Worm (Caenorhabditis elegans) whole organism, L2 larva: ENCODE measurements around the gene sas-1.

Experiments
- R02D3.7 ChIP-seq: fragments of 150-350 bp; optimal IDR thresholded peaks from 2 replicates; lab custom pipeline; 2014; ENCODE audit warnings: missing biosample characterization, missing genetic modification characterization
- ama-1 ChIP-seq: fragments of 150-350 bp; optimal IDR thresholded peaks from 2 replicates; lab custom pipeline; 2018; ENCODE audit warnings: inconsistent platforms
- blmp-1 ChIP-seq: sonication (generic microtip); optimal IDR thresholded peaks from 2 replicates; lab custom pipeline; 2017; ENCODE audit warnings: missing genetic modification characterization, mild to moderate bottlenecking, missing compliant biosample characterization, antibody characterized with exemption, moderate library complexity; ENCODE audit not compliant: insufficient read depth
- ceh-82 ChIP-seq: fragments of 150-350 bp; optimal IDR thresholded peaks from 2 replicates; lab custom pipeline; 2014; ENCODE audit warnings: missing biosample characterization, missing genetic modification characterization
- egl-27 ChIP-seq: sonication (generic microtip); optimal IDR thresholded peaks from 3 replicates; lab custom pipeline; 2017; ENCODE audit warnings: missing biosample characterization, missing genetic modification reagents, missing genetic modification characterization
- elt-3 ChIP-seq: sonication (generic microtip); optimal IDR thresholded peaks from 2 replicates; lab custom pipeline; 2017; ENCODE audit warnings: missing biosample characterization, missing genetic modification characterization
- lin-11 ChIP-seq: fragments of 150-350 bp; sonication (generic microtip); optimal IDR thresholded peaks from 2 replicates; lab custom pipeline; 2014; ENCODE audit warnings: missing biosample characterization, missing genetic modification characterization, inconsistent platforms, mixed read lengths
- lsy-2 ChIP-seq, 2 experiments: fragments of 150-350 bp in 1 of 2; sonication (generic microtip) in 1 of 2; optimal IDR thresholded peaks; 2 replicates each; lab custom pipeline; 2014 to 2017; ENCODE audit warnings: missing biosample characterization in 2 of 2, missing genetic modification characterization in 2 of 2
- mab-5 ChIP-seq: fragments of 150-350 bp; optimal IDR thresholded peaks from 2 replicates; lab custom pipeline; 2014; ENCODE audit warnings: missing biosample characterization, missing genetic modification characterization
- nhr-237 ChIP-seq: fragments of 150-350 bp; optimal IDR thresholded peaks from 2 replicates; lab custom pipeline; 2014; ENCODE audit warnings: missing biosample characterization, missing genetic modification characterization
- nhr-6 ChIP-seq: fragments of 150-350 bp; optimal IDR thresholded peaks from 2 replicates; lab custom pipeline; 2014; ENCODE audit warnings: missing biosample characterization, missing genetic modification characterization
- peb-1 ChIP-seq: fragments of 150-350 bp; optimal IDR thresholded peaks from 2 replicates; lab custom pipeline; 2014; ENCODE audit warnings: missing biosample characterization, missing genetic modification characterization
- unc-55 ChIP-seq: fragments of 150-350 bp; sonication (generic microtip); optimal IDR thresholded peaks from 3 replicates; lab custom pipeline; 2014; ENCODE audit warnings: missing biosample characterization, missing genetic modification reagents, missing genetic modification characterization
- unc-62 ChIP-seq: fragments of 150-350 bp; optimal IDR thresholded peaks from 2 replicates; lab custom pipeline; 2014; ENCODE audit warnings: missing biosample characterization, missing genetic modification reagents, missing genetic modification characterization

ce11 chrIII:12743515-12743914, 44.2 kb downstream of the sas-1 start:
- no peak for TF ChIP-seq mab-5 (tag; lab: Kevin White, UChicago)
- TF ChIP-seq unc-62 (GFP tag; lab: Kevin White, UChicago), result no peak
- TF ChIP-seq R02D3.7, result no peak
- TF ChIP-seq blmp-1, result no peak
- no peak for TF ChIP-seq nhr-6 (tag; lab: Kevin White, UChicago)
- no peak for TF ChIP-seq lsy-2 (tag; optimal IDR thresholded peaks at IDR 0.05; lab: Kevin White, UChicago)
- no peak for TF ChIP-seq egl-27 (tag; lab: Kevin White, UChicago)
- no peak for TF ChIP-seq nhr-237 (tag; lab: Kevin White, UChicago)
- no peak for TF ChIP-seq ceh-82 (tag; lab: Kevin White, UChicago)
- no peak for TF ChIP-seq ama-1
- no peak for TF ChIP-seq elt-3
- no peak for TF ChIP-seq lin-11 (tag; lab: Kevin White, UChicago)
- TF ChIP-seq unc-55 (GFP tag; lab: Kevin White, UChicago), result no peak
- no peak for TF ChIP-seq peb-1 (tag; lab: Kevin White, UChicago)
